Worm (Caenorhabditis elegans): Measurements from ENCODE around the gene fut-2.

- TF ChIP-seq ref-1 (GFP tag; conservative IDR thresholded peaks at IDR 0.05) (no peak), flt-1 (GFP tag; IDR thresholded peaks at IDR 0.05) (no peak), ztf-23 (GFP tag; IDR thresholded peaks at IDR 0.05) (no peak), T22C8.4 (GFP tag; IDR thresholded peaks at IDR 0.05) (no peak), tab-1 (GFP tag; IDR thresholded peaks at IDR 0.05) (no peak), cog-1 (tag; optimal IDR thresholded peaks at IDR 0.05) (no peak), med-1 (GFP tag; optimal IDR thresholded peaks at IDR 0.05; ENCODE audit: insufficient read depth) (no peak)
These were observed 42.7 kb downstream of the fut-2 start, which contains the start of gene hpo-26 for ce11 chrV:6533030-6533429.

Data from whole organism, midembryonic.